Fruit fly (Drosophila melanogaster) whole organism, embryonic: ENCODE measurements around the gene CG2889.

Experiments
- Aef1 ChIP-seq: fragments of 200-800 bp; sonication (Bioruptor generic); IDR thresholded peaks from 3 replicates; pipeline ENCODE4 v1.3.6; 2022; ENCODE audit warnings: missing biosample characterization, missing genetic modification characterization
- Antp ChIP-seq: fragments of 200-800 bp; sonication (Bioruptor generic); optimal IDR thresholded peaks from 3 replicates; lab custom pipeline; 2016; ENCODE audit warnings: missing biosample characterization, missing genetic modification characterization
- B-H2 ChIP-seq: fragments of 200-800 bp; sonication (Bioruptor generic); optimal IDR thresholded peaks from 2 replicates; lab custom pipeline; 2018; ENCODE audit warnings: missing biosample characterization, mild to moderate bottlenecking, missing genetic modification characterization
- Bdp1 ChIP-seq: fragments of 200-800 bp; sonication (Bioruptor generic); optimal IDR thresholded peaks from 3 replicates; lab custom pipeline; 2016; ENCODE audit warnings: missing biosample characterization, missing genetic modification characterization
- CG10209 ChIP-seq: fragments of 200-800 bp; sonication (Bioruptor generic); optimal IDR thresholded peaks from 3 replicates; lab custom pipeline; 2017; ENCODE audit warnings: missing biosample characterization, mild to moderate bottlenecking, missing genetic modification characterization, missing genetic modification reagents
- CG11085 ChIP-seq: fragments of 200-800 bp; sonication (Bioruptor generic); IDR thresholded peaks from 2 replicates; pipeline ENCODE4 v1.3.6; 2022; ENCODE audit warnings: missing biosample characterization, missing genetic modification characterization
- CG11696 ChIP-seq: fragments of 200-800 bp; sonication (Bioruptor generic); IDR thresholded peaks from 2 replicates; pipeline ENCODE4 v1.3.6; 2022; ENCODE audit warnings: missing biosample characterization, missing genetic modification characterization
- CG12155 ChIP-seq: fragments of 200-800 bp; sonication (Bioruptor generic); optimal IDR thresholded peaks from 3 replicates; lab custom pipeline; 2016; ENCODE audit warnings: missing biosample characterization, missing genetic modification characterization
- CG13775 ChIP-seq: fragments of 200-800 bp; sonication (Bioruptor generic); optimal IDR thresholded peaks from 3 replicates; lab custom pipeline; 2017; ENCODE audit warnings: missing biosample characterization, mild to moderate bottlenecking, missing genetic modification characterization
- CG13894 ChIP-seq: fragments of 200-800 bp; sonication (Bioruptor generic); optimal IDR thresholded peaks from 3 replicates; lab custom pipeline; 2018; ENCODE audit warnings: missing biosample characterization, mild to moderate bottlenecking, missing genetic modification characterization, moderate library complexity
- CG1792 ChIP-seq: fragments of 200-800 bp; sonication (Bioruptor generic); optimal IDR thresholded peaks from 2 replicates; lab custom pipeline; 2016; ENCODE audit warnings: missing biosample characterization, missing genetic modification characterization
- CG18599 ChIP-seq: fragments of 200-800 bp; sonication (Bioruptor generic); optimal IDR thresholded peaks from 3 replicates; lab custom pipeline; 2017; ENCODE audit warnings: missing biosample characterization, missing genetic modification characterization, mild to moderate bottlenecking, moderate library complexity, missing genetic modification reagents
- CG2202 ChIP-seq: fragments of 200-800 bp; sonication (Bioruptor generic); optimal IDR thresholded peaks from 2 replicates; lab custom pipeline; 2018; ENCODE audit warnings: missing biosample characterization, mild to moderate bottlenecking, missing genetic modification characterization
- CG4854 ChIP-seq: fragments of 200-800 bp; sonication (Bioruptor generic); optimal IDR thresholded peaks from 2 replicates; lab custom pipeline; 2016; ENCODE audit warnings: missing biosample characterization, missing genetic modification characterization, inconsistent platforms
- CG5953 ChIP-seq: fragments of 200-800 bp; sonication (Bioruptor generic); IDR thresholded peaks from 2 replicates; pipeline ENCODE4 v1.3.6; 2022; ENCODE audit warnings: missing biosample characterization, missing genetic modification characterization
- CG6683 ChIP-seq: fragments of 200-800 bp; sonication (Bioruptor generic); optimal IDR thresholded peaks from 2 replicates; lab custom pipeline; 2017; ENCODE audit warnings: missing biosample characterization, mild to moderate bottlenecking, missing genetic modification characterization, missing genetic modification reagents
- CG6791 ChIP-seq: fragments of 200-800 bp; sonication (Bioruptor generic); IDR thresholded peaks from 3 replicates; pipeline ENCODE4 v1.3.6; 2022; ENCODE audit warnings: missing biosample characterization, missing genetic modification characterization; ENCODE audit not compliant: partially characterized antibody
- CG7745 ChIP-seq: fragments of 200-800 bp; sonication (Bioruptor generic); optimal IDR thresholded peaks from 2 replicates; lab custom pipeline; 2018; ENCODE audit warnings: missing biosample characterization, mild to moderate bottlenecking, missing genetic modification characterization, moderate library complexity
- CG8281 ChIP-seq: fragments of 200-800 bp; sonication (Bioruptor generic); optimal IDR thresholded peaks from 2 replicates; lab custom pipeline; 2018; ENCODE audit warnings: missing biosample characterization, mild to moderate bottlenecking, missing genetic modification characterization, moderate library complexity
- CG9609 ChIP-seq: fragments of 200-800 bp; sonication (Bioruptor generic); optimal IDR thresholded peaks from 3 replicates; lab custom pipeline; 2016; ENCODE audit warnings: missing biosample characterization, missing genetic modification characterization
- CG9727 ChIP-seq: fragments of 200-800 bp; sonication (Bioruptor generic); optimal IDR thresholded peaks from 3 replicates; lab custom pipeline; 2017; ENCODE audit warnings: missing biosample characterization, mild to moderate bottlenecking, missing genetic modification characterization
- CTCF ChIP-seq: fragments of 200-800 bp; sonication (Bioruptor generic); optimal IDR thresholded peaks from 2 replicates; lab custom pipeline; 2017; ENCODE audit warnings: missing biosample characterization, mild to moderate bottlenecking, missing genetic modification characterization, moderate library complexity
- D19B ChIP-seq: fragments of 200-800 bp; sonication (Bioruptor generic); optimal IDR thresholded peaks from 2 replicates; lab custom pipeline; 2017; ENCODE audit warnings: missing biosample characterization, mild to moderate bottlenecking, missing genetic modification characterization
- E2f1 ChIP-seq: fragments of 200-800 bp; sonication (Bioruptor generic); IDR thresholded peaks from 2 replicates; pipeline ENCODE4 v1.3.6; 2022; ENCODE audit warnings: missing biosample characterization, missing genetic modification characterization
- E2f2 ChIP-seq: fragments of 200-800 bp; sonication (Bioruptor generic); IDR thresholded peaks from 2 replicates; pipeline ENCODE4 v1.3.6; 2022; ENCODE audit warnings: missing biosample characterization, missing genetic modification characterization
- Elba2 ChIP-seq: fragments of 200-800 bp; sonication (Bioruptor generic); optimal IDR thresholded peaks from 3 replicates; lab custom pipeline; 2016; ENCODE audit warnings: missing biosample characterization, missing genetic modification characterization
- HmgZ ChIP-seq: fragments of 200-800 bp; sonication (Bioruptor generic); optimal IDR thresholded peaks from 2 replicates; lab custom pipeline; 2018; ENCODE audit warnings: missing biosample characterization, mild to moderate bottlenecking, missing genetic modification characterization
- Jarid2 ChIP-seq: fragments of 200-800 bp; sonication (Bioruptor generic); optimal IDR thresholded peaks from 3 replicates; lab custom pipeline; 2017; ENCODE audit warnings: mild to moderate bottlenecking, missing biosample characterization, missing genetic modification reagents, missing genetic modification characterization
- NC2β ChIP-seq: fragments of 200-800 bp; sonication (Bioruptor generic); optimal IDR thresholded peaks from 2 replicates; lab custom pipeline; 2016; ENCODE audit warnings: missing biosample characterization, missing genetic modification characterization
- Nf-YA ChIP-seq: fragments of 200-800 bp; sonication (Bioruptor generic); IDR thresholded peaks from 2 replicates; pipeline ENCODE4 v1.3.6; 2022; ENCODE audit warnings: missing biosample characterization, missing genetic modification characterization
- Optix ChIP-seq: fragments of 200-800 bp; sonication (Bioruptor generic); IDR thresholded peaks from 3 replicates; pipeline ENCODE4 v1.3.6; 2022; ENCODE audit warnings: missing biosample characterization, missing genetic modification characterization
- bsh ChIP-seq, 2 experiments: fragments of 200-800 bp; sonication (Bioruptor generic); optimal IDR thresholded peaks; 2 replicates each; lab custom pipeline; 2017 to 2018; ENCODE audit warnings: mild to moderate bottlenecking in 2 of 2, missing biosample characterization in 2 of 2, missing genetic modification characterization in 2 of 2, moderate library complexity in 1 of 2
- chif ChIP-seq, 2 experiments: fragments of 200-800 bp; sonication (Bioruptor generic); optimal IDR thresholded peaks; 3 replicates each; lab custom pipeline; 2016; ENCODE audit warnings: missing biosample characterization in 2 of 2, missing genetic modification characterization in 2 of 2
- chinmo ChIP-seq: fragments of 200-800 bp; sonication (Bioruptor generic); IDR thresholded peaks from 4 replicates; pipeline ENCODE4 v1.3.6; 2022; ENCODE audit warnings: missing biosample characterization, missing genetic modification characterization; ENCODE audit not compliant: partially characterized antibody
- en ChIP-seq: fragments of 200-800 bp; sonication (Bioruptor generic); optimal IDR thresholded peaks from 2 replicates; lab custom pipeline; 2016; ENCODE audit warnings: missing biosample characterization, missing genetic modification characterization
- fd64A ChIP-seq: fragments of 200-800 bp; sonication (Bioruptor generic); optimal IDR thresholded peaks from 3 replicates; lab custom pipeline; 2018; ENCODE audit warnings: missing biosample characterization, mild to moderate bottlenecking, missing genetic modification characterization
- ftz-f1 ChIP-seq: fragments of 200-800 bp; sonication (Bioruptor generic); optimal IDR thresholded peaks from 2 replicates; lab custom pipeline; 2016; ENCODE audit warnings: missing biosample characterization, missing genetic modification characterization
- gcm2 ChIP-seq: fragments of 200-800 bp; sonication (Bioruptor generic); optimal IDR thresholded peaks from 2 replicates; lab custom pipeline; 2016; ENCODE audit warnings: missing biosample characterization, missing genetic modification characterization
- h ChIP-seq: fragments of >200 bp; optimal IDR thresholded peaks from 2 replicates; lab custom pipeline; 2017
- hth ChIP-seq: fragments of >200 bp; optimal IDR thresholded peaks from 2 replicates; lab custom pipeline; 2017; ENCODE audit warnings: inconsistent platforms
- lilli ChIP-seq: fragments of 200-800 bp; sonication (Bioruptor generic); optimal IDR thresholded peaks from 3 replicates; lab custom pipeline; 2016; ENCODE audit warnings: missing biosample characterization, missing genetic modification characterization
- lmd ChIP-seq: fragments of 200-800 bp; sonication (Bioruptor generic); IDR thresholded peaks from 2 replicates; pipeline ENCODE4 v1.3.6; 2022; ENCODE audit warnings: missing biosample characterization, missing genetic modification characterization
- lola ChIP-seq, 3 experiments: fragments of >200 bp in 2 of 3; fragments of 200-800 bp in 1 of 3; sonication (Bioruptor generic) in 1 of 3; optimal IDR thresholded peaks; 2 replicates each; lab custom pipeline; 2017 to 2019; ENCODE audit warnings: missing biosample characterization in 3 of 3, missing genetic modification characterization in 3 of 3, mild to moderate bottlenecking in 1 of 3, moderate library complexity in 1 of 3
- onecut ChIP-seq: fragments of 200-800 bp; sonication (Bioruptor generic); IDR thresholded peaks from 2 replicates; pipeline ENCODE4 v1.3.6; 2022; ENCODE audit warnings: missing biosample characterization, missing genetic modification characterization
- phol ChIP-seq: fragments of 200-800 bp; sonication (Bioruptor generic); optimal IDR thresholded peaks from 3 replicates; lab custom pipeline; 2018; ENCODE audit warnings: missing biosample characterization, mild to moderate bottlenecking, missing genetic modification characterization, moderate library complexity
- pzg ChIP-seq: fragments of 200-800 bp; sonication (Bioruptor generic); optimal IDR thresholded peaks from 3 replicates; lab custom pipeline; 2018; ENCODE audit warnings: missing biosample characterization, mild to moderate bottlenecking, missing genetic modification characterization, moderate library complexity
- scrt ChIP-seq: fragments of 200-800 bp; sonication (Bioruptor generic); optimal IDR thresholded peaks from 2 replicates; lab custom pipeline; 2018; ENCODE audit warnings: missing biosample characterization, mild to moderate bottlenecking, missing genetic modification characterization, moderate library complexity
- sd ChIP-seq: fragments of 200-800 bp; sonication (Bioruptor generic); optimal IDR thresholded peaks from 3 replicates; lab custom pipeline; 2018; ENCODE audit warnings: missing biosample characterization, mild to moderate bottlenecking, missing genetic modification characterization, moderate library complexity
- ssp ChIP-seq: fragments of 200-800 bp; sonication (Bioruptor generic); IDR thresholded peaks from 2 replicates; pipeline ENCODE4 v1.3.6; 2022; ENCODE audit warnings: missing biosample characterization, missing genetic modification characterization
- vnd ChIP-seq: fragments of 200-800 bp; sonication (Bioruptor generic); IDR thresholded peaks from 3 replicates; pipeline ENCODE4 v1.3.6; 2022; ENCODE audit warnings: missing biosample characterization, missing genetic modification characterization; ENCODE audit not compliant: partially characterized antibody
- yki ChIP-seq: fragments of >200 bp; optimal IDR thresholded peaks from 3 replicates; lab custom pipeline; 2018
- zf30C ChIP-seq: fragments of 200-800 bp; sonication (Bioruptor generic); optimal IDR thresholded peaks from 3 replicates; lab custom pipeline; 2018; ENCODE audit warnings: missing biosample characterization, mild to moderate bottlenecking, missing genetic modification characterization

Gene CG2889

dm6 chrX:10515323-10515853 is 41.6 kb downstream of the CG2889 start (continued):
- TF ChIP-seq phol (tag; lab: Kevin White, UChicago) (peak; percentile 63), CG2202 (tag; lab: Kevin White, UChicago) (peak; percentile 51), onecut (peak; percentile 64), CG9609 (peak; percentile 29), CG4854 (no peak), Elba2 (GFP tag; lab: Kevin White, UChicago) (peak; percentile 77), CG6791 (GFP tag; lab: Robert Waterston, UW) (no peak), lilli (GFP tag; lab: Kevin White, UChicago) (peak; percentile 52), vnd (GFP tag; lab: Robert Waterston, UW) (no peak), chinmo (GFP tag; lab: Robert Waterston, UW) (no peak), CG7745 (tag; lab: Kevin White, UChicago) (no peak), hth (lab: Kevin White, UChicago) (no peak), ftz-f1 (no peak), CG1792 (no peak), gcm2 (no peak), CG8281 (tag; lab: Kevin White, UChicago) (peak; percentile 29), en (peak; percentile 52), E2f1 (GFP tag; lab: Robert Waterston, UW) (peak; percentile 42; the same call in 1 of the 2 replicates), fd64A (GFP tag; lab: Kevin White, UChicago) (peak; percentile 20), E2f2 (GFP tag; lab: Robert Waterston, UW) (no peak), lola (GFP tag; optimal IDR thresholded peaks at IDR 0.05; lab: Kevin White, UChicago) (peak in 1 of 3 experiments; percentile 81), CG10209 (GFP tag; lab: Kevin White, UChicago) (peak; percentile 51), Antp (peak; percentile 75), Optix (GFP tag; lab: Robert Waterston, UW) (no peak; the same call in 2 of the 3 replicates), chif (GFP tag; optimal IDR thresholded peaks at IDR 0.05; lab: Kevin White, UChicago) (peak; percentile 47 to 70), CG11085 (no peak), CG5953 (no peak), Jarid2 (GFP tag; lab: Kevin White, UChicago) (no peak), CG12155 (GFP tag; lab: Kevin White, UChicago) (peak; percentile 26), ssp (peak; percentile 28; the same call in 1 of the 2 replicates), CG11696 (no peak), zf30C (peak; percentile 65), Nf-YA (GFP tag; lab: Robert Waterston, UW) (no peak), sd (tag; lab: Kevin White, UChicago) (no peak), yki (no peak), h (lab: Kevin White, UChicago) (no peak), Aef1 (GFP tag; lab: Robert Waterston, UW) (no peak), B-H2 (GFP tag; lab: Kevin White, UChicago) (no peak), Bdp1 (GFP tag; lab: Kevin White, UChicago) (peak; percentile 13), CG13894 (tag; lab: Kevin White, UChicago) (no peak), D19B (no peak), CTCF (GFP tag; lab: Kevin White, UChicago) (no peak), CG18599 (GFP tag; lab: Kevin White, UChicago) (no peak), scrt (GFP tag; lab: Kevin White, UChicago) (no peak), CG9727 (GFP tag; lab: Kevin White, UChicago) (peak; percentile 91), HmgZ (no peak), NC2β (GFP tag; lab: Kevin White, UChicago) (peak; percentile 48), pzg (GFP tag; lab: Kevin White, UChicago) (no peak), bsh (GFP tag; optimal IDR thresholded peaks at IDR 0.05; lab: Kevin White, UChicago) (peak in 1 of 2 experiments; percentile 62), CG13775 (GFP tag; lab: Kevin White, UChicago) (peak; percentile 12), CG6683 (GFP tag; lab: Kevin White, UChicago) (no peak), lmd (peak; percentile 46; the same call in 1 of the 2 replicates)
